Fruit fly (Drosophila melanogaster): ENCODE results near the gene Arp5.

DNA sequence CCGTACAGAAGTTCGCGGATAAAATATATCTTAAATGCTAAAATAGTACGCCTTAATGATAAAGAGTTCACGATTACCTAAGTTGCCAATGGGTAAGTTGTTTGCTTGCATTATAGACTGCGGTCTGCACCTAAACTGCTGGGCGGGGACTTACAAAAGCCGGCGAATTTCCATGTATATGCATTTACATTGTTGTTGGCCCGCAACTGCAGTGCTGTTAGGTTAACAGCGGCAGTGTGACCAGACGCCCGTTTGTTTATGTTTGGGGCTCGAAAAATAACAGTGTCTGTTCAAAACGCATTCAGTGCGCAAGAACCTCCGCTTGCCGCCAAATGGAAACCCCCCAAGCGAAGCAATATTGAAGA is 14.6 kb downstream of the Arp5 start:
- TF ChIP-seq psq (optimal IDR thresholded peaks at IDR 0.05) (no peak), insv (optimal IDR thresholded peaks at IDR 0.05) (no peak), Myc (optimal IDR thresholded peaks at IDR 0.05) (no peak)

Measured in Kc167 (cell line).